Fruit fly (Drosophila melanogaster): Measurements from ENCODE around the gene CG11403.

The CG11403 gene

dm6 chrX:1256742-1257441 lies 17.2 kb upstream of the CG11403 start (continued):
- TF ChIP-seq CG12299 (tag; optimal IDR thresholded peaks at IDR 0.05) (no peak), Usf (GFP tag; optimal IDR thresholded peaks at IDR 0.05) (no peak), ap (GFP tag; IDR thresholded peaks at IDR 0.05) (no peak), Med (GFP tag) (peak; percentile 12), Hey (tag; optimal IDR thresholded peaks at IDR 0.05) (peak; percentile 54), Ada2b (GFP tag; IDR thresholded peaks at IDR 0.05) (no peak), CG12659 (GFP tag; optimal IDR thresholded peaks at IDR 0.05) (no peak), sd (tag; optimal IDR thresholded peaks at IDR 0.05) (peak; percentile 95), unc-4 (GFP tag; IDR thresholded peaks at IDR 0.05; ENCODE audit: partially characterized antibody) (no peak), CG31441 (GFP tag; IDR thresholded peaks at IDR 0.05) (no peak), Lim3 (GFP tag; IDR thresholded peaks at IDR 0.05) (0 out of 2 replicates have a peak, but pooled peaks have one; percentile 9), schlank (tag; optimal IDR thresholded peaks at IDR 0.05) (no peak), Nf-YC (tag; optimal IDR thresholded peaks at IDR 0.05) (peak; percentile 36), tio (GFP tag; optimal IDR thresholded peaks at IDR 0.05) (no peak)

dm6 chrX:1256131-1256530 lies 16.4 kb upstream of the CG11403 start:
- peak; percentile 4 for TF ChIP-seq CG10209 (GFP tag; optimal IDR thresholded peaks at IDR 0.05)
- TF ChIP-seq grau (tag; optimal IDR thresholded peaks at IDR 0.05), result peak; percentile 29
- no peak for TF ChIP-seq CG6272 (GFP tag; IDR thresholded peaks at IDR 0.05)
- peak; percentile 47; the same call in 2 of the 3 replicates for TF ChIP-seq row (GFP tag; IDR thresholded peaks at IDR 0.05)
- TF ChIP-seq CG12391 (tag; optimal IDR thresholded peaks at IDR 0.05), result peak; percentile 8
- no peak for TF ChIP-seq CG2202 (tag; optimal IDR thresholded peaks at IDR 0.05)
- peak; percentile 50 for TF ChIP-seq sens (GFP tag)
- no peak for TF ChIP-seq CG6813 (GFP tag; optimal IDR thresholded peaks at IDR 0.05)
- peak in 1 of 2 experiments; percentile 14 for TF ChIP-seq Pdp1 (GFP tag; optimal IDR thresholded peaks at IDR 0.05)
- TF ChIP-seq CG2678 (tag; optimal IDR thresholded peaks at IDR 0.05), result peak; percentile 44
- peak; percentile 35; the same call in 1 of the 2 replicates for TF ChIP-seq lmd (GFP tag; IDR thresholded peaks at IDR 0.05)
- no peak for TF ChIP-seq Dad (GFP tag; optimal IDR thresholded peaks at IDR 0.05)
- TF ChIP-seq dmrt99B (tag; optimal IDR thresholded peaks at IDR 0.05), result peak; percentile 47
- peak; percentile 89 for TF ChIP-seq D19A (tag; optimal IDR thresholded peaks at IDR 0.05)
- peak; percentile 23 for TF ChIP-seq CG2120 (GFP tag; optimal IDR thresholded peaks at IDR 0.05)
- TF ChIP-seq Meics (GFP tag; optimal IDR thresholded peaks at IDR 0.05), result peak; percentile 7
- peak in 1 of 2 experiments; percentile 43 for TF ChIP-seq Hr51 (GFP tag; optimal IDR thresholded peaks at IDR 0.05)
- TF ChIP-seq trh (GFP tag; optimal IDR thresholded peaks at IDR 0.05), result no peak
- TF ChIP-seq CG9215 (GFP tag; IDR thresholded peaks at IDR 0.05), result no peak
- TF ChIP-seq TFAM (GFP tag; optimal IDR thresholded peaks at IDR 0.05), result no peak
- TF ChIP-seq CoRest (tag; optimal IDR thresholded peaks at IDR 0.05), result peak; percentile 17
- TF ChIP-seq CG7839 (tag; optimal IDR thresholded peaks at IDR 0.05), result peak; percentile 34
- TF ChIP-seq dm (GFP tag; optimal IDR thresholded peaks at IDR 0.05), result no peak
- TF ChIP-seq bsh (GFP tag; optimal IDR thresholded peaks at IDR 0.05), result peak in 1 of 2 experiments; percentile 2
- TF ChIP-seq PHDP (tag; optimal IDR thresholded peaks at IDR 0.05), result peak; percentile 27
- no peak for TF ChIP-seq Antp (GFP tag; optimal IDR thresholded peaks at IDR 0.05)
- no peak for TF ChIP-seq pnt (GFP tag; optimal IDR thresholded peaks at IDR 0.05)
- TF ChIP-seq zfh1 (GFP tag; IDR thresholded peaks at IDR 0.05), result no peak
- TF ChIP-seq inv (GFP tag; IDR thresholded peaks at IDR 0.05; ENCODE audit: partially characterized antibody), result no peak
- TF ChIP-seq CG3847 (GFP tag; IDR thresholded peaks at IDR 0.05), result no peak
- TF ChIP-seq kah (GFP tag; optimal IDR thresholded peaks at IDR 0.05), result no peak
- no peak for TF ChIP-seq prd (optimal IDR thresholded peaks at IDR 0.05)
- 0 out of 3 replicates have a peak, but pooled peaks have one; percentile 4 for TF ChIP-seq prd (GFP tag; IDR thresholded peaks at IDR 0.05)
- peak; percentile 8 for TF ChIP-seq Xbp1 (GFP tag; optimal IDR thresholded peaks at IDR 0.05)
- peak; percentile 76 for TF ChIP-seq Med (GFP tag)
- no peak for TF ChIP-seq dimm (GFP tag; IDR thresholded peaks at IDR 0.05)
